Worm (Caenorhabditis elegans): Measurements from ENCODE around the gene nhr-203.

nhr-203 gene

DNA sequence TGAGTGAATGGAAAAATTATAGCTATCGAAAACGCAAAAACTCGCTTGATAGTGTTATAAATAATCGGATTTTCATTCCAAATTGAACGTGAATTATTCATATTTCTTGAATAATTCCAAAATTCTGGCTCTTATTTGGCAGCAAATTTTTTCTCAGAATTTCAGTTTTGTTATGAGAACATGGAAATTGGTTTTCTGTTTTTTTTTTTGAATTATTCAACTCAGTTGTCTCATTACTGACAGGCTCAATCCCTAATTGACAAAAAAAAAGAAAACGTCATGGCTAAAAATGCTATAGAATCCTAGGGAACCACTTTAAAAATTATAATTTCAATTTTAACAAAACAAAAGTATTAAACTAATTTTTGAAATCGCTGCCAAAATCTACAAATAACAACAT, 10.5 kb upstream of the nhr-203 start, which contains the start of gene srh-35:
Gene srh-35 (minus strand): TSS at position 101 of the 400 bp plus-strand sequence.
- TF ChIP-seq ceh-16 (tag; optimal IDR thresholded peaks at IDR 0.05), result no peak
- TF ChIP-seq F13H6.1 (tag; optimal IDR thresholded peaks at IDR 0.05), result no peak
- TF ChIP-seq fos-1 (tag; optimal IDR thresholded peaks at IDR 0.05), result no peak
- no peak for TF ChIP-seq nhr-23 (tag; optimal IDR thresholded peaks at IDR 0.05)
- no peak for TF ChIP-seq unc-39 (tag; optimal IDR thresholded peaks at IDR 0.05)
- TF ChIP-seq snpc-4 (tag; optimal IDR thresholded peaks at IDR 0.05), result no peak
- no peak for TF ChIP-seq elt-3 (tag; optimal IDR thresholded peaks at IDR 0.05)
- no peak for TF ChIP-seq nhr-6 (tag; optimal IDR thresholded peaks at IDR 0.05)
- no peak for TF ChIP-seq Y55F3AM.14 (GFP tag; optimal IDR thresholded peaks at IDR 0.05)
- no peak for TF ChIP-seq nhr-11 (tag; optimal IDR thresholded peaks at IDR 0.05)
- TF ChIP-seq lin-13 (GFP tag; optimal IDR thresholded peaks at IDR 0.05), result no peak
- no peak for TF ChIP-seq ceh-82 (tag; optimal IDR thresholded peaks at IDR 0.05)
- no peak for TF ChIP-seq sma-3 (GFP tag; optimal IDR thresholded peaks at IDR 0.05)
- TF ChIP-seq blmp-1 (tag; optimal IDR thresholded peaks at IDR 0.05; ENCODE audit: insufficient read depth), result no peak

DNA sequence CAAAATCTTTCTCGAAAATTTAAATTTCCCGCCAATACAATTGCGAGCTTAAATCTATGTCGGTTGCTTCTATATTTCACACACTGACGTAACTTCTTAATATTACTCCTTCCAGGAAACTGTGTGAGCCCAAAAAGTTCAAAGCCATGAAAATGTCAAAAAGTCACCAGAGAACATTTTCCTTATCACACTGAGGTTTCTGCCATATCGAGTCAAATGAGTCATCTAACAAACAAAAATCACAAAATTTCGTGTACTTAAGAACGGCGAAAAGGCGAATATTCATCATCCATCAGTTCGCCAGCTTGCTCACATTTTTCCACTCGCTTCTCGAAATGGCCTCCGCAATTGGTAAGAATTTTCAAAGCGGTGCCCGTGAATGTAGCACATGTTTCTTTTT, 9.9 kb upstream of the nhr-203 start, which contains the start of gene M02H5.8:
Gene M02H5.8 (plus strand): TSS at position 297 of the 400 bp plus-strand sequence.
- TF ChIP-seq dmd-4 (tag; optimal IDR thresholded peaks at IDR 0.05) (no peak), F13H6.1 (tag; optimal IDR thresholded peaks at IDR 0.05) (no peak), ZK546.5 (tag; optimal IDR thresholded peaks at IDR 0.05) (no peak), mbf-1 (tag; optimal IDR thresholded peaks at IDR 0.05) (no peak), fos-1 (tag; optimal IDR thresholded peaks at IDR 0.05) (peak; percentile 95), sma-3 (GFP tag; optimal IDR thresholded peaks at IDR 0.05) (no peak), ztf-11 (tag; optimal IDR thresholded peaks at IDR 0.05) (no peak), lin-39 (tag; optimal IDR thresholded peaks at IDR 0.05) (no peak)

DNA sequence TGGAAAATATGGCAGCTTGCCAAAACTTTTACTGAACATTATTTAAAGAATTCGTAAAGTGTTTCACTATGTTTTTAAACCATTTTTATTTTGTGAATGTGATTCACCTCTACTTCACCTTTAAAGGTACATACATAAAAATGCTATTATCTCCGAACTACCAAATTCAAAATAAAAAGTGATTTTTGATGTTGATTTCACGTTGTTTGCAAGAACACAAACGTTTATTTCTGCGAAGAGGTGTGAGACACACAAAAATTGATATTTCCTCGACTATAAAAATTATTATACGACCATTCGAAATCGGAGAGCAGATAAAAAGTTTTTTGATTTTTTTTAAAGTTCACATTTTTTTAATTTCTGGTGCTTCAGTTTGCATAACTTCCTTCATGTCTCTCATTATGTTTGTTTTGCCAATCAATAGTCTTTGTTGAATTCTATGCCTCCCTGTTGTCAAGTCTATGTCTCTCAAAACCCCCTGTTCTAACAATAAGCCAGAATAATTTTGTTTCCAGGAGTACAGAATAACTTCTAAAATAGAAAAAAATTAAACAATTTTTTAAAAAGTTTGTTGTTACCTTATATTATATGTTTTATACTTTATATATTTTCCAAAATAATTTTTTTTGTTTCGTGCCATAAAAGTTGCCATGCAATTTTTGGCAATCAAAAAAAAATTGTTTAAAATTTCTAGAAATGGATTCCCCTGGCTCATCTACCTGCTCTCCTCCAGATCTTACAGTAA, 8.7 kb upstream of the nhr-203 start, which contains the start of gene nhr-123:
Gene nhr-123 (plus strand): TSS at position 695 of the 745 bp plus-strand sequence.
- TF ChIP-seq sem-4 (tag; optimal IDR thresholded peaks at IDR 0.05) (no peak), fos-1 (tag; optimal IDR thresholded peaks at IDR 0.05) (peak; percentile 41)

DNA sequence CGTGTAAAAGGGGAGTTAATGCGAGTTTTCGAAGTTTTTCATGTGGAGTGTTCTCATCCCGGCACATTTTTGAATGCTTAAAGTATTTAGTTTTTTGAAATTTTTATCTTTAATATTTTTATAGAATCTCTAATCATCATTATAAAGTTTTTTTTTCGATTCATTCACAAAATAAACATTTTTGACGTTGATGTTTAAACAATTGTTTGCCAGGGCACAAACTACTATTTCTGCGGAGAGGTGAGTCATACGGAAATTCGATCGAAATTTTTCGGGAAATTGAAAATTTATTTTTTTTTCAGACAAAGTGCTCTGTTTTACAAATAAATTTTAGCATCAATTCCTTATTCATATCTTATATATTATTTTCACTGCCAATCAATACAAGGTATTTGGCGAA, 6.0 kb upstream of the nhr-203 start, which contains the start of gene nhr-98:
Gene nhr-98 (plus strand): TSS at position 301 of the 400 bp plus-strand sequence.
- TF ChIP-seq lin-13 (GFP tag; optimal IDR thresholded peaks at IDR 0.05) (no peak), ZK546.5 (tag; optimal IDR thresholded peaks at IDR 0.05) (no peak), nhr-129 (tag; optimal IDR thresholded peaks at IDR 0.05) (no peak), skn-1 (tag; optimal IDR thresholded peaks at IDR 0.05) (no peak), aly-2 (tag; optimal IDR thresholded peaks at IDR 0.05) (no peak), mbf-1 (tag; optimal IDR thresholded peaks at IDR 0.05) (no peak), nhr-237 (tag; optimal IDR thresholded peaks at IDR 0.05) (no peak), nhr-11 (tag; optimal IDR thresholded peaks at IDR 0.05) (no peak), F13H6.1 (tag; optimal IDR thresholded peaks at IDR 0.05) (no peak), R02D3.7 (tag; optimal IDR thresholded peaks at IDR 0.05) (no peak), nhr-23 (tag; optimal IDR thresholded peaks at IDR 0.05) (no peak), alr-1 (tag; optimal IDR thresholded peaks at IDR 0.05) (no peak)

DNA sequence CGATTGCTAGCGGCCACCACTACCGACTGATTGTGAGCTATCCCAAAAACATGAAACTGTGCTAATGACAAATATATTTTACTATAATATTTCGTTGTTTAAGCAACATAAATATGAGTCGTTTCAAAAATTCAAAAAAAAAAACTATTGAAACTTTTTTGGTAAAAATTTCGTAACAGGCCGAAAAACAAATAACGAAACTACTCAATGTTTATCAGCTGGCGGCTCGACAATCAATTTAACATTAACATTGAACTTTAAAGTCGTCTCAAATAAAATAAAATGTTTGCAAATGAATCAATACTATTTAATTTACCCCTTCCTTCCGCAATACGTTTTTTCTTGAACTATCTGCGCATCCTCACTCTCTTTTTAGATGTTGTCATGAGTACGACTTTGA, 1.8 kb upstream of the nhr-203 start:
- TF ChIP-seq sma-3 (GFP tag; optimal IDR thresholded peaks at IDR 0.05) (no peak), ZK546.5 (tag; optimal IDR thresholded peaks at IDR 0.05) (no peak), lsy-2 (tag; optimal IDR thresholded peaks at IDR 0.05) (no peak), mdl-1 (tag; optimal IDR thresholded peaks at IDR 0.05) (no peak), ztf-4 (tag; optimal IDR thresholded peaks at IDR 0.05) (no peak), R02D3.7 (tag; optimal IDR thresholded peaks at IDR 0.05) (no peak), dmd-4 (tag; optimal IDR thresholded peaks at IDR 0.05) (no peak), unc-39 (tag; optimal IDR thresholded peaks at IDR 0.05) (no peak)

DNA sequence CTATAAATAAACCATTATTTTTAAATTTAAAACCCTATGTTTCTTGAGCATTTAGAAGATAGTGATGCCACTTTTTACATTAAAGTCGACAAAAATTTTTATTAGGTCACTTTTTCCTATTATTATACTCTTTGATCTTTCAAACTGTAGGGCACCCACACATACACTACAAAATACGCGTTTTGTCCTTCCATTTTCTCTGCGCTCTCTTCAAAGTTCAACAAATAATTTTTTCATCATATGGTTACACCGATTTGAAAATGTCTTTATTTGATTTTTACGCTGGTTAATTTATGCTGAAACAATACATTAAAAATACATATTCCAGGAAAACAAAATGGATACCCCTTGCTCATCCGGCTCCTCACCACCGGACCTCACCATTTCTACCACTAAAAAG, 2.7 kb downstream of the nhr-203 start, which contains the start of gene nhr-202:
Gene nhr-202 (plus strand): TSS at position 326 of the 400 bp plus-strand sequence.
- peak; percentile 4 for TF ChIP-seq F13H6.1 (tag; optimal IDR thresholded peaks at IDR 0.05)
- TF ChIP-seq lsy-2 (tag; optimal IDR thresholded peaks at IDR 0.05), result no peak
- TF ChIP-seq elt-3 (tag; optimal IDR thresholded peaks at IDR 0.05), result no peak
- TF ChIP-seq sma-9 (GFP tag; optimal IDR thresholded peaks at IDR 0.05), result peak; percentile 83
- no peak for TF ChIP-seq sma-9 (tag; optimal IDR thresholded peaks at IDR 0.05)
- peak; percentile 34 for TF ChIP-seq nhr-25 (tag; optimal IDR thresholded peaks at IDR 0.05)
- TF ChIP-seq gmeb-1 (tag; optimal IDR thresholded peaks at IDR 0.05), result peak; percentile 12
- peak; percentile 65 for TF ChIP-seq crh-2 (tag; optimal IDR thresholded peaks at IDR 0.05)
- no peak for TF ChIP-seq peb-1 (tag; optimal IDR thresholded peaks at IDR 0.05)
- TF ChIP-seq nhr-129 (tag; optimal IDR thresholded peaks at IDR 0.05), result peak; percentile 68
- TF ChIP-seq fos-1 (tag; optimal IDR thresholded peaks at IDR 0.05), result peak; percentile 52
